Worm (Caenorhabditis elegans): ENCODE data around the gene F41C3.11.

DNA sequence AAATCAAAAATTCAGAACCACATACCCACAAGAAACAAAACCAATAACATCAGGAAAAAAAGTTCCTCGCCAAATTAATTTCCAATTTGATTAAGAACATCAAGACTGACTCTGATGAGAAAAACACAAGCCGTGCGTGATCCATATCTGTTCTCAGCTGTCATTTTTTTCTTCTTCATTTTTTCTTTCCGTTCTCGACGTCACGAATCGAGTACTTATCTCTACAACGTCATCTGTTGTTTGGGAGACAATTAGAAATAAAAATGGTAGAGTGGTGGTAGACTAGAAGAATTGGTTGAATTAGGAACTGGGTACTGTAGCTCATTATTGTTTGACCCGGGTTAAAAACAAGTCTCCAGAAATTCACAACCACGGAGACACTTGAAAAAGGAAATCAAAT, 27.3 kb upstream of the F41C3.11 start:
- TF ChIP-seq dpl-1 (GFP tag; optimal IDR thresholded peaks at IDR 0.05) (no peak), fkh-10 (GFP tag; optimal IDR thresholded peaks at IDR 0.05) (no peak)
